Fruit fly (Drosophila melanogaster) whole organism, adult: ENCODE data around the gene CG12784.

Experiments
- CG11617 ChIP-seq: fragments of 200-800 bp; sonication (Bioruptor generic); optimal IDR thresholded peaks from 2 replicates; lab custom pipeline; 2017; ENCODE audit warnings: mild to moderate bottlenecking, missing biosample characterization, missing genetic modification reagents, missing genetic modification characterization
- CG12768 ChIP-seq: fragments of 200-800 bp; sonication (Bioruptor generic); optimal IDR thresholded peaks from 2 replicates; lab custom pipeline; 2017; ENCODE audit warnings: missing biosample characterization, missing genetic modification characterization, mild to moderate bottlenecking, moderate library complexity, missing genetic modification reagents
- CG14711 ChIP-seq: fragments of 200-800 bp; sonication (Bioruptor generic); optimal IDR thresholded peaks from 2 replicates; lab custom pipeline; 2018; ENCODE audit warnings: missing biosample characterization, mild to moderate bottlenecking, missing genetic modification characterization, moderate library complexity
- CG1620 ChIP-seq: fragments of 200-800 bp; sonication (Bioruptor generic); optimal IDR thresholded peaks from 2 replicates; lab custom pipeline; 2016; ENCODE audit warnings: missing biosample characterization, missing genetic modification characterization
- CG33017 ChIP-seq: fragments of 200-800 bp; sonication (Bioruptor generic); optimal IDR thresholded peaks from 2 replicates; lab custom pipeline; 2018; ENCODE audit warnings: missing biosample characterization, mild to moderate bottlenecking, missing genetic modification characterization, moderate library complexity
- CG5204 ChIP-seq: fragments of 200-800 bp; sonication (Bioruptor generic); optimal IDR thresholded peaks from 2 replicates; lab custom pipeline; 2016; ENCODE audit warnings: missing biosample characterization, missing genetic modification characterization
- CG7045 ChIP-seq: fragments of 200-800 bp; sonication (Bioruptor generic); optimal IDR thresholded peaks from 2 replicates; lab custom pipeline; 2017; ENCODE audit warnings: missing biosample characterization, mild to moderate bottlenecking, missing genetic modification characterization
- CG7101 ChIP-seq: fragments of 200-800 bp; sonication (Bioruptor generic); optimal IDR thresholded peaks from 2 replicates; lab custom pipeline; 2018; ENCODE audit warnings: missing biosample characterization, mild to moderate bottlenecking, missing genetic modification characterization, moderate library complexity
- Clk ChIP-seq: fragments of 200-800 bp; sonication (Bioruptor generic); optimal IDR thresholded peaks from 2 replicates; lab custom pipeline; 2017; ENCODE audit warnings: missing biosample characterization, missing genetic modification characterization
- Crg-1 ChIP-seq: fragments of 200-800 bp; sonication (Bioruptor generic); optimal IDR thresholded peaks from 2 replicates; lab custom pipeline; 2016; ENCODE audit warnings: missing biosample characterization, missing genetic modification characterization
- Hr96 ChIP-seq: fragments of 200-800 bp; sonication (Bioruptor generic); optimal IDR thresholded peaks from 2 replicates; lab custom pipeline; 2016; ENCODE audit warnings: missing biosample characterization, missing genetic modification characterization
- Mnt ChIP-seq: fragments of 200-800 bp; sonication (Bioruptor generic); optimal IDR thresholded peaks from 2 replicates; lab custom pipeline; 2016; ENCODE audit warnings: missing biosample characterization, mild to moderate bottlenecking, missing genetic modification characterization
- bab1 ChIP-seq: fragments of 200-800 bp; sonication (Bioruptor generic); optimal IDR thresholded peaks from 3 replicates; lab custom pipeline; 2019; ENCODE audit warnings: missing biosample characterization, mild to moderate bottlenecking, missing genetic modification characterization, moderate library complexity
- cic ChIP-seq: fragments of 200-800 bp; sonication (Bioruptor generic); optimal IDR thresholded peaks from 2 replicates; lab custom pipeline; 2017; ENCODE audit warnings: missing biosample characterization, mild to moderate bottlenecking, missing genetic modification characterization, moderate library complexity
- cnc ChIP-seq, 2 experiments: fragments of >200 bp; optimal IDR thresholded peaks; 2 replicates each; lab custom pipeline; 2017
- kay ChIP-seq: fragments of 200-800 bp; sonication (Bioruptor generic); peaks from one replicate; lab custom pipeline; 2016; ENCODE audit warnings: missing biosample characterization, missing genetic modification characterization, borderline replicate concordance
- ovo ChIP-seq: fragments of 200-800 bp; sonication (Bioruptor generic); optimal IDR thresholded peaks from 2 replicates; lab custom pipeline; 2016; ENCODE audit warnings: missing biosample characterization, missing genetic modification characterization
- pad ChIP-seq: fragments of 200-800 bp; sonication (Bioruptor generic); optimal IDR thresholded peaks from 3 replicates; lab custom pipeline; 2017; ENCODE audit warnings: missing biosample characterization, missing genetic modification characterization, mild to moderate bottlenecking, moderate library complexity, missing genetic modification reagents
- tj ChIP-seq: fragments of 200-800 bp; sonication (Bioruptor generic); optimal IDR thresholded peaks from 3 replicates; lab custom pipeline; 2017; ENCODE audit warnings: missing biosample characterization, mild to moderate bottlenecking, missing genetic modification characterization, moderate library complexity
- toe ChIP-seq: fragments of 200-800 bp; sonication (Bioruptor generic); optimal IDR thresholded peaks from 2 replicates; lab custom pipeline; 2016; ENCODE audit warnings: missing biosample characterization, missing genetic modification characterization

CG12784 gene

DNA sequence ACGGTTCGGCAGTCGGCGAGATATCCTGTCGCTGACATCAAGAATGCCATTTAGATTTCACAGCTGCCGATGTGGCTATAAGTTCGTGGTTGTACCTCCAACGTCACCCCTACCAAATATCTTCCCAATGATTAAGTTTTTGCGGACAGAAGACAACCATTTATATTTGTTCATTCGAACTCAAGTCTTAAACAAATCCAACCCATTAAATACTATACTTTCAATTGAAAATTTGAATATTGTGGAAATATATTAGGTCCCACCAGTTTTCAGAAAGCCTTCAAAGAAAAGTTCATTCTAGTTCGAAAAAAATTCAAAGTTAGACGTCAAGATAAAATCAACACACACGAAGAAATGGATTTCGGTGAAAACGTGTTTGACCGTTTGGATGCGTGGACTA is at the start of gene CG12784:
Gene CG12784 (plus strand): TSS at position 301 of the 400 bp plus-strand sequence.
- TF ChIP-seq cnc (optimal IDR thresholded peaks at IDR 0.05; lab: Kevin White, UChicago): no peak
- no peak for TF ChIP-seq CG7045
- no peak for TF ChIP-seq CG14711 (tag; lab: Kevin White, UChicago)
- TF ChIP-seq Mnt (GFP tag; lab: Kevin White, UChicago): no peak
- no peak for TF ChIP-seq CG12768 (GFP tag; lab: Kevin White, UChicago)
- TF ChIP-seq CG33017 (tag; lab: Kevin White, UChicago): no peak
- TF ChIP-seq CG1620 (GFP tag; lab: Kevin White, UChicago): no peak
- TF ChIP-seq Clk (GFP tag; lab: Kevin White, UChicago): no peak
- TF ChIP-seq cic: no peak
- no peak for TF ChIP-seq CG5204
- TF ChIP-seq Crg-1 (GFP tag; lab: Kevin White, UChicago): no peak
- no peak for TF ChIP-seq toe (GFP tag; lab: Kevin White, UChicago)
- TF ChIP-seq kay: no peak
- no peak for TF ChIP-seq bab1 (GFP tag; lab: Kevin White, UChicago)
- no peak for TF ChIP-seq Hr96 (GFP tag; lab: Kevin White, UChicago)

DNA sequence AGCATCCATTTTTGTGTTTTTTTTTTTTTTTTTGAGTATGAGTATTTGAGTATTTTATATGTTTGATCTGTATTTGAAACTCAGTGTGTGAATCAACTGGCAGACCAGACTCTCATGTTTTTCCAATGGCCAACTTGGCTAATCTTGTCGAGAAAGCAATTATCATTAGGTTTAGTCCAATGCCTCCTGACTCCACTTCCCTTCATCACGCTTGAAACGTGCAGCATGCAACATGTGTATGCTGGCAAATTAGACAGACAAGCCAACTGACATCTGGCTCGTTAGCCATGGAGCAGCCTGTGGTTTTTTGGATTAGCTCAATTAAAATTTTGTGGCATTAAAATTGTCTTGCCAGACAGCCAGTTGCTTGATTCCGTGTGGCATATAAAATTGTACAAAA is 46.4 kb upstream of the CG12784 start, which contains the start of gene CG31294:
Gene CG31294 (minus strand): TSS at position 101 of the 400 bp plus-strand sequence.
- no peak for TF ChIP-seq toe (GFP tag; lab: Kevin White, UChicago)
- TF ChIP-seq CG12768 (GFP tag; lab: Kevin White, UChicago): no peak
- no peak for TF ChIP-seq CG7101 (tag; lab: Kevin White, UChicago)

DNA sequence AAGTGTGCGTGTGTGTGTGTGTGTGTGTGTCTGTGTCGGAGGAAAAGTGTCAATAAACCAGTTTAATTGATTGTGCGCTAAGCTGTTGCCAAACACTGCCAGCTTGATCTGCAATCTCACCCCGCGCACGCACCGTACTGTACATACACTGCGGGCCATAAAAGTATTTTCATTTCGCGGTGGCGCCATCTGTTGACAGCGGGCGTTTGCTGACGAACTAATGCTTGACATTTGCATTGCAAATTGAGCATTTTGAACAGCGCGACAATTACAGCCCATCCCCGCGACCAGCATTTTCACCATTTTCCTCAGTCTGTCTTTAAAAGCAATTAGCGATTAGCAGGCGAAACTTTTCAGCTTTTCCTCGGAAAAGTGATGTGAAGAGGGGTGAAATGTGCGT is 32.3 kb upstream of the CG12784 start:
- no peak for TF ChIP-seq ovo (GFP tag; lab: Kevin White, UChicago)
- no peak for TF ChIP-seq CG1620 (GFP tag; lab: Kevin White, UChicago)
- TF ChIP-seq bab1 (GFP tag; lab: Kevin White, UChicago): no peak
- TF ChIP-seq CG7045: no peak
- TF ChIP-seq Hr96 (GFP tag; lab: Kevin White, UChicago): no peak
- TF ChIP-seq CG12768 (GFP tag; lab: Kevin White, UChicago): no peak
- no peak for TF ChIP-seq cnc (optimal IDR thresholded peaks at IDR 0.05; lab: Kevin White, UChicago)
- TF ChIP-seq CG5204: no peak
- no peak for TF ChIP-seq pad
- TF ChIP-seq Clk (GFP tag; lab: Kevin White, UChicago): no peak
- TF ChIP-seq kay: no peak
- TF ChIP-seq cic: no peak
- TF ChIP-seq toe (GFP tag; lab: Kevin White, UChicago): no peak
- TF ChIP-seq Crg-1 (GFP tag; lab: Kevin White, UChicago): no peak

DNA sequence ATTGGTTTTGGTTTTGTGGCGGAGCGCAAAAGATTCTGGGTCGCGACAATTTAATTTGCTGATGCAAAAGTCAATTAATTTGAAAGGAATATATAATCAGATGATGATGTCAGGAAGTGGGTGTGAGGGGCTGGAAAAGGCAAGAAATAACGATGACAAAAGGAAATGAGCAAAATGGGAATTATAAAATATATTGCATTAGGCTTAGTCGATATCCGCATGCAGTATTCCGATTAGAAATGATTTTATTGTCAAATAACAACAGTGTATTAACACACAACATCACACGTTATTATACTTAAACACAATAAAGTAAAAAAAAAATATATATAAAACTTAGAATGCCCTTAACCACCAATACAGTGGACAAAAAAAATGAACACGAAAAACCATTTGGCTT is 31.5 kb upstream of the CG12784 start, which contains the start of gene CG34274:
Gene CG34274 (plus strand): TSS at position 301 of the 400 bp plus-strand sequence.
- TF ChIP-seq kay: no peak
- TF ChIP-seq CG11617 (GFP tag; lab: Kevin White, UChicago): no peak
- TF ChIP-seq cic: no peak
- TF ChIP-seq Hr96 (GFP tag; lab: Kevin White, UChicago): no peak
- TF ChIP-seq CG7101 (tag; lab: Kevin White, UChicago): no peak
- TF ChIP-seq pad: no peak
- no peak for TF ChIP-seq CG5204
- no peak for TF ChIP-seq CG33017 (tag; lab: Kevin White, UChicago)
- TF ChIP-seq toe (GFP tag; lab: Kevin White, UChicago): no peak
- TF ChIP-seq tj (GFP tag; lab: Kevin White, UChicago): no peak
- no peak for TF ChIP-seq bab1 (GFP tag; lab: Kevin White, UChicago)
- no peak for TF ChIP-seq cnc (optimal IDR thresholded peaks at IDR 0.05; lab: Kevin White, UChicago)
- no peak for TF ChIP-seq CG14711 (tag; lab: Kevin White, UChicago)
- TF ChIP-seq CG1620 (GFP tag; lab: Kevin White, UChicago): no peak
- no peak for TF ChIP-seq ovo (GFP tag; lab: Kevin White, UChicago)
- no peak for TF ChIP-seq Crg-1 (GFP tag; lab: Kevin White, UChicago)
- no peak for TF ChIP-seq Clk (GFP tag; lab: Kevin White, UChicago)
- TF ChIP-seq Mnt (GFP tag; lab: Kevin White, UChicago): no peak
- TF ChIP-seq CG7045: no peak
- TF ChIP-seq CG12768 (GFP tag; lab: Kevin White, UChicago): no peak

DNA sequence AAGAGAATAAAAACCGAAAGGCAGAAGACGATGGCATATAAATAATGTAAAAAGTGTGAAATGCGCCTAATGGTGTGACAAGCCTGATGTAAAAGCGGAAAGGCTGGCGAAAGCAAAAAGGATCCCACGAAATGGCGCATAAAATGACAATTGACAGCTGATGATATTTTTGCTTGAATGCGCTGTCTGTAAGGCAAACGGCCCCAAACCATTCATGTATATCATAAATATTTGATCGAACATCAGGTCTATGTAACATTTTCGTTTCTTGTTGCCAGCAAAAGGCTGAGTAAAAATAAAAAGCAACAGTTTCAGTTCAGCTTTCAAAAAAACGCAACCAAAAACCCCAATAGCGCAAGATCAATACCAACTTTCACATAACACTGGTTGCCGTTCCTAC is 18.6 kb upstream of the CG12784 start, which contains the start of gene CG4520:
Gene CG4520 (plus strand): TSS at position 301 of the 400 bp plus-strand sequence.
- TF ChIP-seq CG7045 (no peak), Clk (GFP tag; lab: Kevin White, UChicago) (no peak), tj (GFP tag; lab: Kevin White, UChicago) (no peak), cnc (optimal IDR thresholded peaks at IDR 0.05; lab: Kevin White, UChicago) (no peak), CG33017 (tag; lab: Kevin White, UChicago) (no peak), CG14711 (tag; lab: Kevin White, UChicago) (no peak), Mnt (GFP tag; lab: Kevin White, UChicago) (no peak), CG1620 (GFP tag; lab: Kevin White, UChicago) (no peak), ovo (GFP tag; lab: Kevin White, UChicago) (no peak), CG5204 (no peak), cic (no peak), pad (no peak), CG7101 (tag; lab: Kevin White, UChicago) (no peak), toe (GFP tag; lab: Kevin White, UChicago) (no peak), Hr96 (GFP tag; lab: Kevin White, UChicago) (no peak), CG11617 (GFP tag; lab: Kevin White, UChicago) (no peak)

DNA sequence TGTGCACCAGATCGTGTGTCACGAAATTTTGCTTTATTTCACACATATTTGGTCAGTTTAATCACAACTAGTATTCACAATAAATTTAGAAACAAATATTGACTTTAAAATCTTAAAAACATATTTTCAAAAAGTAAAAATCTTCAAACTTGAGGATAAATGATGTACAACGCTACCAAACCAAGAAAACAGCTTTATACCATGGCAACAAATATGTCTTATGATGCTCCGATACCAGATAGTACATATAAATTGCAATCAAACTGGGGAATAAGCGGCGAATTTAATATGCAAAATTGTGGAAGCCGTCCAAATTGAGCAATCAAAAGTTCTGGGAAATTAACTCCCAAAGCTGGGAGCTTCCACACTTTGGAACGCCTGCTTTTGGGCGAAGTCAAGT is 4.4 kb downstream of the CG12784 start, which contains the start of gene CG5623:
Gene CG5623 (minus strand): TSS at position 101 of the 400 bp plus-strand sequence.
- TF ChIP-seq cic (no peak), CG14711 (tag; lab: Kevin White, UChicago) (no peak)
